Fruit fly (Drosophila melanogaster): ENCODE results near the gene CG8924.
A peak's percentile ranks its signal among the peaks of the same experiment; 100 is the strongest.

CG8924 gene

dm6 chrX:15933504-15934225 lies 7.2 kb upstream of the CG8924 start, which contains the start of gene Ranbp16 (continued):
- no peak for TF ChIP-seq NC2β (GFP tag; optimal IDR thresholded peaks at IDR 0.05)
- TF ChIP-seq ewg (GFP tag; optimal IDR thresholded peaks at IDR 0.05): no peak
- no peak for TF ChIP-seq Hsf (GFP tag; optimal IDR thresholded peaks at IDR 0.05)
- TF ChIP-seq CG4617 (GFP tag; optimal IDR thresholded peaks at IDR 0.05; ENCODE audit: borderline replicate concordance): peak; percentile 19
- TF ChIP-seq CG11723 (GFP tag; optimal IDR thresholded peaks at IDR 0.05): peak; percentile 12
- TF ChIP-seq MESR4 (GFP tag; optimal IDR thresholded peaks at IDR 0.05): peak; percentile 40
- no peak for TF ChIP-seq CG11560 (tag; IDR thresholded peaks at IDR 0.05)
- TF ChIP-seq inv (GFP tag; IDR thresholded peaks at IDR 0.05; ENCODE audit: partially characterized antibody): peak; percentile 30; the same call in 1 of the 2 replicates
- peak; percentile 38 for TF ChIP-seq CG15514 (GFP tag; optimal IDR thresholded peaks at IDR 0.05)
- TF ChIP-seq CG11398 (GFP tag; optimal IDR thresholded peaks at IDR 0.05): no peak
- TF ChIP-seq br (optimal IDR thresholded peaks at IDR 0.05): no peak
- no peak for TF ChIP-seq gcm (GFP tag; optimal IDR thresholded peaks at IDR 0.05)
- peak; percentile 62 for TF ChIP-seq gfzf (GFP tag; optimal IDR thresholded peaks at IDR 0.05)
- no peak for TF ChIP-seq Xbp1 (GFP tag; optimal IDR thresholded peaks at IDR 0.05)
- TF ChIP-seq ssp (GFP tag; IDR thresholded peaks at IDR 0.05): peak; percentile 92

dm6 chrX:15934226-15934547 lies 6.7 kb upstream of the CG8924 start:
- no peak for TF ChIP-seq CG2712 (tag; optimal IDR thresholded peaks at IDR 0.05)
- 0 out of 2 replicates have a peak, but pooled peaks have one; percentile 36 for TF ChIP-seq Dref (GFP tag; IDR thresholded peaks at IDR 0.05)
- TF ChIP-seq CG2889 (GFP tag; IDR thresholded peaks at IDR 0.05): no peak
- TF ChIP-seq pfk (GFP tag; optimal IDR thresholded peaks at IDR 0.05): peak; percentile 84
- no peak for TF ChIP-seq CG10321 (GFP tag; IDR thresholded peaks at IDR 0.05)
- TF ChIP-seq Bdp1 (GFP tag; optimal IDR thresholded peaks at IDR 0.05): no peak
- no peak for TF ChIP-seq cato (GFP tag; optimal IDR thresholded peaks at IDR 0.05; ENCODE audit: borderline replicate concordance)
- peak; percentile 28 for TF ChIP-seq CG17829 (tag; optimal IDR thresholded peaks at IDR 0.05)
- peak; percentile 61 for TF ChIP-seq row (GFP tag; IDR thresholded peaks at IDR 0.05)
- no peak for TF ChIP-seq NC2β (GFP tag; optimal IDR thresholded peaks at IDR 0.05)
- peak; percentile 7 for TF ChIP-seq pzg (GFP tag; optimal IDR thresholded peaks at IDR 0.05)
- no peak for TF ChIP-seq CG31388 (GFP tag; optimal IDR thresholded peaks at IDR 0.05)
- peak; percentile 12; the same call in 1 of the 2 replicates for TF ChIP-seq Xrp1 (GFP tag; IDR thresholded peaks at IDR 0.05)
- TF ChIP-seq hb (GFP tag; IDR thresholded peaks at IDR 0.05; ENCODE audit: partially characterized antibody): no peak
- peak; percentile 84 for TF ChIP-seq CG7357 (GFP tag; IDR thresholded peaks at IDR 0.05)
- no peak for TF ChIP-seq bcd (GFP tag; optimal IDR thresholded peaks at IDR 0.05)
- TF ChIP-seq CG6854 (GFP tag; optimal IDR thresholded peaks at IDR 0.05): no peak
- TF ChIP-seq CG3163 (GFP tag; optimal IDR thresholded peaks at IDR 0.05): no peak
- peak; percentile 97 for TF ChIP-seq CG1603 (tag; optimal IDR thresholded peaks at IDR 0.05)
- no peak for TF ChIP-seq zen2 (GFP tag; IDR thresholded peaks at IDR 0.05; ENCODE audit: partially characterized antibody)
- TF ChIP-seq CG1024 (GFP tag; IDR thresholded peaks at IDR 0.05): peak; percentile 89
- peak; percentile 98 for TF ChIP-seq D19A (tag; optimal IDR thresholded peaks at IDR 0.05)
- TF ChIP-seq h (optimal IDR thresholded peaks at IDR 0.05): no peak
- TF ChIP-seq onecut (GFP tag; IDR thresholded peaks at IDR 0.05): no peak
- TF ChIP-seq pan (optimal IDR thresholded peaks at IDR 0.05): no peak
- TF ChIP-seq pan (GFP tag; optimal IDR thresholded peaks at IDR 0.05 in 1 of 2, IDR thresholded peaks at IDR 0.05 in 1 of 2): peak in 1 of 2 experiments; percentile 32
- TF ChIP-seq CG17802 (tag; optimal IDR thresholded peaks at IDR 0.05): peak; percentile 88
- peak; percentile 94 for TF ChIP-seq ssp (GFP tag; IDR thresholded peaks at IDR 0.05)
- peak; percentile 62 for TF ChIP-seq Med (GFP tag)
- no peak for TF ChIP-seq her (GFP tag; optimal IDR thresholded peaks at IDR 0.05)
- peak; percentile 12 for TF ChIP-seq nmo (GFP tag; optimal IDR thresholded peaks at IDR 0.05)
- TF ChIP-seq bigmax (GFP tag; optimal IDR thresholded peaks at IDR 0.05): no peak
- TF ChIP-seq CG30020 (tag; optimal IDR thresholded peaks at IDR 0.05): peak; percentile 94
- TF ChIP-seq fd102C (GFP tag; optimal IDR thresholded peaks at IDR 0.05): no peak
- TF ChIP-seq sens (GFP tag): peak; percentile 49
- peak in 1 of 2 experiments; percentile 57 for TF ChIP-seq Pdp1 (GFP tag; optimal IDR thresholded peaks at IDR 0.05)

Data from whole organism, embryonic.